Worm (Caenorhabditis elegans) whole organism, L4 larva: ENCODE data around the gene Y62H9A.10.

Experiments used
- ama-1 ChIP-seq: fragments of 150-350 bp; optimal IDR thresholded peaks from 2 replicates; lab custom pipeline; 2014; ENCODE audit warnings: inconsistent platforms, mixed read lengths
- lin-15B ChIP-seq: fragments of 150-350 bp; sonication (generic microtip); optimal IDR thresholded peaks from 3 replicates; lab custom pipeline; 2014; ENCODE audit warnings: missing biosample characterization, missing genetic modification characterization
- zag-1 ChIP-seq: fragments of 150-350 bp; optimal IDR thresholded peaks from 2 replicates; lab custom pipeline; 2014; ENCODE audit warnings: missing biosample characterization, missing genetic modification characterization

- TF ChIP-seq ama-1 (lab: Kevin White, UChicago): no peak
- TF ChIP-seq zag-1 (tag; lab: Kevin White, UChicago): no peak
- no peak for TF ChIP-seq lin-15B
These were observed 29.0 kb upstream of the Y62H9A.10 start, which contains the start of gene dot-1.4 for ce11 chrX:11931559-11931958.
